Fruit fly (Drosophila melanogaster) whole organism, embryonic: ENCODE results near the gene Bem46.

Experiments
- CG1024 ChIP-seq: fragments of 200-800 bp; sonication (Bioruptor generic); IDR thresholded peaks from 2 replicates; pipeline ENCODE4 v1.3.6; 2022; ENCODE audit warnings: missing biosample characterization, missing genetic modification characterization
- CG10321 ChIP-seq: fragments of 200-800 bp; sonication (Bioruptor generic); IDR thresholded peaks from 2 replicates; pipeline ENCODE4 v1.3.6; 2022; ENCODE audit warnings: missing biosample characterization, missing genetic modification characterization
- CG12744 ChIP-seq: fragments of 200-800 bp; sonication (Bioruptor generic); optimal IDR thresholded peaks from 2 replicates; lab custom pipeline; 2016; ENCODE audit warnings: missing biosample characterization, missing genetic modification characterization
- CG12942 ChIP-seq: fragments of 200-800 bp; sonication (Bioruptor generic); optimal IDR thresholded peaks from 3 replicates; lab custom pipeline; 2016; ENCODE audit warnings: missing biosample characterization, missing genetic modification characterization
- CG13624 ChIP-seq: fragments of 200-800 bp; sonication (Bioruptor generic); optimal IDR thresholded peaks from 2 replicates; lab custom pipeline; 2016; ENCODE audit warnings: missing biosample characterization, missing genetic modification characterization
- CG14710 ChIP-seq: fragments of 200-800 bp; sonication (Bioruptor generic); optimal IDR thresholded peaks from 3 replicates; lab custom pipeline; 2019; ENCODE audit warnings: missing biosample characterization, mild to moderate bottlenecking, missing genetic modification characterization, moderate library complexity
- CG16863 ChIP-seq: fragments of 200-800 bp; sonication (Bioruptor generic); optimal IDR thresholded peaks from 3 replicates; lab custom pipeline; 2016; ENCODE audit warnings: missing biosample characterization, missing genetic modification characterization
- CG17361 ChIP-seq: fragments of 200-800 bp; sonication (Bioruptor generic); IDR thresholded peaks from 3 replicates; pipeline ENCODE4 v1.3.6; 2022; ENCODE audit warnings: missing biosample characterization, missing genetic modification characterization
- CG18619 ChIP-seq: fragments of 200-800 bp; sonication (Bioruptor generic); optimal IDR thresholded peaks from 3 replicates; lab custom pipeline; 2017; ENCODE audit warnings: missing biosample characterization, mild to moderate bottlenecking, missing genetic modification characterization
- CG18764 ChIP-seq: fragments of 200-800 bp; sonication (Bioruptor generic); optimal IDR thresholded peaks from 3 replicates; lab custom pipeline; 2016; ENCODE audit warnings: missing biosample characterization, missing genetic modification characterization
- CG3163 ChIP-seq: fragments of 200-800 bp; sonication (Bioruptor generic); optimal IDR thresholded peaks from 3 replicates; lab custom pipeline; 2016; ENCODE audit warnings: missing biosample characterization, missing genetic modification characterization
- CG32767 ChIP-seq: fragments of 200-800 bp; sonication (Bioruptor generic); IDR thresholded peaks from 2 replicates; pipeline ENCODE4 v1.3.6; 2022; ENCODE audit warnings: missing biosample characterization, missing genetic modification characterization
- CG3847 ChIP-seq: fragments of 200-800 bp; sonication (Bioruptor generic); IDR thresholded peaks from 2 replicates; pipeline ENCODE4 v1.3.6; 2022; ENCODE audit warnings: missing biosample characterization, missing genetic modification characterization
- CG4360 ChIP-seq: fragments of 200-800 bp; sonication (Bioruptor generic); IDR thresholded peaks from 2 replicates; pipeline ENCODE4 v1.3.6; 2022; ENCODE audit warnings: missing biosample characterization, missing genetic modification characterization
- CG6254 ChIP-seq: fragments of 200-800 bp; sonication (Bioruptor generic); optimal IDR thresholded peaks from 3 replicates; lab custom pipeline; 2017; ENCODE audit warnings: mild to moderate bottlenecking, missing biosample characterization, missing genetic modification reagents, missing genetic modification characterization
- CG8388 ChIP-seq: fragments of 200-800 bp; sonication (Bioruptor generic); optimal IDR thresholded peaks from 2 replicates; lab custom pipeline; 2019; ENCODE audit warnings: missing biosample characterization, mild to moderate bottlenecking, missing genetic modification characterization, moderate library complexity
- CG9437 ChIP-seq: fragments of 200-800 bp; sonication (Bioruptor generic); optimal IDR thresholded peaks from 2 replicates; lab custom pipeline; 2018; ENCODE audit warnings: missing biosample characterization, mild to moderate bottlenecking, missing genetic modification characterization
- CG9727 ChIP-seq: fragments of 200-800 bp; sonication (Bioruptor generic); optimal IDR thresholded peaks from 3 replicates; lab custom pipeline; 2017; ENCODE audit warnings: missing biosample characterization, mild to moderate bottlenecking, missing genetic modification characterization
- H15 ChIP-seq: fragments of 200-800 bp; sonication (Bioruptor generic); IDR thresholded peaks from 3 replicates; pipeline ENCODE4 v1.3.6; 2022; ENCODE audit warnings: missing biosample characterization, missing genetic modification characterization
- HLHmδ ChIP-seq: fragments of 200-800 bp; sonication (Bioruptor generic); optimal IDR thresholded peaks from 2 replicates; lab custom pipeline; 2018; ENCODE audit warnings: missing biosample characterization, mild to moderate bottlenecking, missing genetic modification characterization, moderate library complexity
- MESR4 ChIP-seq: fragments of 200-800 bp; sonication (Bioruptor generic); optimal IDR thresholded peaks from 2 replicates; lab custom pipeline; 2018; ENCODE audit warnings: missing biosample characterization, mild to moderate bottlenecking, missing genetic modification characterization, moderate library complexity
- Rfx ChIP-seq: fragments of 200-800 bp; sonication (Bioruptor generic); IDR thresholded peaks from 2 replicates; pipeline ENCODE4 v1.3.6; 2022; ENCODE audit warnings: missing biosample characterization, missing genetic modification characterization
- Six4 ChIP-seq: fragments of 200-800 bp; sonication (Bioruptor generic); optimal IDR thresholded peaks from 2 replicates; lab custom pipeline; 2016; ENCODE audit warnings: missing biosample characterization, missing genetic modification characterization
- Sox102F ChIP-seq: fragments of 200-800 bp; sonication (Bioruptor generic); optimal IDR thresholded peaks from 2 replicates; lab custom pipeline; 2018; ENCODE audit warnings: missing biosample characterization, mild to moderate bottlenecking, missing genetic modification characterization, moderate library complexity
- Tbp ChIP-seq: fragments of >200 bp; optimal IDR thresholded peaks from 2 replicates; lab custom pipeline; 2018; ENCODE audit warnings: missing biosample characterization, missing genetic modification characterization
- Usf ChIP-seq: fragments of 200-800 bp; sonication (Bioruptor generic); optimal IDR thresholded peaks from 2 replicates; lab custom pipeline; 2017; ENCODE audit warnings: missing genotype, missing biosample characterization, missing genetic modification characterization
- YL-1 ChIP-seq: fragments of 200-800 bp; sonication (Bioruptor generic); optimal IDR thresholded peaks from 3 replicates; lab custom pipeline; 2017; ENCODE audit warnings: missing biosample characterization, mild to moderate bottlenecking, missing genetic modification characterization
- az2 ChIP-seq: fragments of 200-800 bp; sonication (Bioruptor generic); optimal IDR thresholded peaks from 3 replicates; lab custom pipeline; 2016; ENCODE audit warnings: missing biosample characterization, missing genetic modification characterization
- bowl ChIP-seq: fragments of 200-800 bp; sonication (Bioruptor generic); IDR thresholded peaks from 2 replicates; pipeline ENCODE4 v1.3.6; 2022; ENCODE audit warnings: missing biosample characterization, missing genetic modification characterization
- da ChIP-seq: fragments of 200-800 bp; sonication (Bioruptor generic); optimal IDR thresholded peaks from 2 replicates; lab custom pipeline; 2016; ENCODE audit warnings: missing biosample characterization, missing genetic modification characterization
- esg ChIP-seq: fragments of 200-800 bp; sonication (Bioruptor generic); conservative IDR thresholded peaks from 2 replicates; pipeline ENCODE4 v1.3.6; 2022; ENCODE audit warnings: missing biosample characterization, missing genetic modification characterization
- hb ChIP-seq: fragments of 200-800 bp; sonication (Bioruptor generic); IDR thresholded peaks from 3 replicates; pipeline ENCODE4 v1.3.6; 2022; ENCODE audit warnings: missing biosample characterization, missing genetic modification characterization; ENCODE audit not compliant: partially characterized antibody
- hth ChIP-seq: fragments of >200 bp; optimal IDR thresholded peaks from 2 replicates; lab custom pipeline; 2017; ENCODE audit warnings: inconsistent platforms
- insv ChIP-seq, 2 experiments: fragments of 200-800 bp; sonication (Bioruptor generic); optimal IDR thresholded peaks; 3 replicates each; lab custom pipeline; 2016 to 2018; ENCODE audit warnings: missing biosample characterization in 2 of 2, missing genetic modification characterization in 2 of 2
- jing ChIP-seq: fragments of 200-800 bp; sonication (Bioruptor generic); optimal IDR thresholded peaks from 2 replicates; lab custom pipeline; 2018; ENCODE audit warnings: missing biosample characterization, mild to moderate bottlenecking, missing genetic modification characterization
- jumu ChIP-seq: fragments of 200-800 bp; sonication (Bioruptor generic); optimal IDR thresholded peaks from 3 replicates; lab custom pipeline; 2016; ENCODE audit warnings: missing biosample characterization, missing genetic modification characterization
- kah ChIP-seq: fragments of 200-800 bp; sonication (Bioruptor generic); optimal IDR thresholded peaks from 2 replicates; lab custom pipeline; 2018; ENCODE audit warnings: missing biosample characterization, mild to moderate bottlenecking, missing genetic modification characterization
- oc ChIP-seq: fragments of 200-800 bp; sonication (Bioruptor generic); optimal IDR thresholded peaks from 2 replicates; lab custom pipeline; 2018; ENCODE audit warnings: missing biosample characterization, mild to moderate bottlenecking, missing genetic modification characterization, moderate library complexity
- onecut ChIP-seq: fragments of 200-800 bp; sonication (Bioruptor generic); IDR thresholded peaks from 2 replicates; pipeline ENCODE4 v1.3.6; 2022; ENCODE audit warnings: missing biosample characterization, missing genetic modification characterization
- ranshi ChIP-seq: fragments of 200-800 bp; sonication (Bioruptor generic); IDR thresholded peaks from 2 replicates; pipeline ENCODE4 v1.3.6; 2022; ENCODE audit warnings: missing biosample characterization, missing genetic modification characterization
- run ChIP-seq: fragments of 200-800 bp; sonication (Bioruptor generic); optimal IDR thresholded peaks from 3 replicates; lab custom pipeline; 2018; ENCODE audit warnings: missing biosample characterization, mild to moderate bottlenecking, missing genetic modification characterization
- sqz ChIP-seq: fragments of 200-800 bp; sonication (Bioruptor generic); optimal IDR thresholded peaks from 3 replicates; lab custom pipeline; 2018; ENCODE audit warnings: missing biosample characterization, mild to moderate bottlenecking, missing genetic modification characterization
- toy ChIP-seq: fragments of 200-800 bp; sonication (Bioruptor generic); IDR thresholded peaks from 2 replicates; pipeline ENCODE4 v1.3.6; 2022; ENCODE audit warnings: missing biosample characterization, missing genetic modification characterization
- vvl ChIP-seq: fragments of 200-800 bp; sonication (Bioruptor generic); IDR thresholded peaks from 2 replicates; pipeline ENCODE4 v1.3.6; 2022; ENCODE audit warnings: missing biosample characterization, missing genetic modification characterization

The Bem46 gene

DNA sequence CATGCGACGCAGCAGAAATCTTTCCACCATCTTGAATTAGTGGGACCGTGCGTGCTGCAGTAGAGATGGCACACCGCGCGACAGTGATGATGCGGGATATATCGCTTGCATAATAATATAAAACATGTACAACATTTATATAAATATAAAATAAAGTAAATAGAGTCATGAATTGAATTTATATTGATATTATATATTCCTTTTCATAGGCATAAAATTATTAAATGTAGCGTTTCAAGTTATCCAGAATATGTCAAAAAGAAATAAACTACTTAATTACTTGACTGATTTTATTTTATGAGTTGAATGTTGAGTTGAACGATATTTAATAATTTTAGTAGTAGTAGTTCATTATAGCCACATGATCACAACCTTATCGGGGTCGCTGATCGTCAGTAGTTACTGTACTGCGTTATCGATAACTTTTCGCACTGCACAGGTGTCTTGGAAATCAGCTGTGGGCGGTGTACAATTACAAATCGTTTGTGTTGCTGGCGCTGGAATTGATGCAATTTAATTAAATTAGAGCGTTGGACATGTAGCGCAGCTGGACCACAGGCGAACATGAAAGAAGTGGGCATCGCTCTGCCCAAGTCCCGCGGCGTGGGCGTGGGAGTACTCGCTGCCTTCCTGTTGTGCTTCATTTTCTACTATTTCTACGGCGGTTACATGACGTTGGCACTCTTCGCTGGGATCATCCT is at the start of gene Bem46, which contains the start of gene Chd1 (continued):
- TF ChIP-seq Six4 (GFP tag; lab: Kevin White, UChicago), result peak; percentile 88
- peak; percentile 86 for TF ChIP-seq CG3847 (GFP tag; lab: Robert Waterston, UW)
- TF ChIP-seq hth (lab: Kevin White, UChicago), result no peak
- no peak for TF ChIP-seq Sox102F (GFP tag; lab: Kevin White, UChicago)
- TF ChIP-seq esg (GFP tag; lab: Robert Waterston, UW), result peak; percentile 87
- TF ChIP-seq onecut, result peak; percentile 61
- 0 out of 2 replicates have a peak, but pooled peaks have one; percentile 7 for TF ChIP-seq CG1024 (GFP tag; lab: Robert Waterston, UW)
- no peak for TF ChIP-seq jing (GFP tag; lab: Kevin White, UChicago)
- peak; percentile 33; the same call in 1 of the 2 replicates for TF ChIP-seq CG10321
- peak; percentile 26 for TF ChIP-seq run (tag; lab: Kevin White, UChicago)
- TF ChIP-seq CG3163 (GFP tag; lab: Kevin White, UChicago), result peak; percentile 56
- peak; percentile 83 for TF ChIP-seq CG9437 (GFP tag; lab: Kevin White, UChicago)
- TF ChIP-seq HLHmδ (GFP tag; lab: Kevin White, UChicago), result no peak
- peak; percentile 88 for TF ChIP-seq az2 (GFP tag; lab: Kevin White, UChicago)
- no peak for TF ChIP-seq hb (GFP tag; lab: Robert Waterston, UW)
- TF ChIP-seq insv (GFP tag; optimal IDR thresholded peaks at IDR 0.05; lab: Kevin White, UChicago), result peak in 1 of 2 experiments; percentile 54
- TF ChIP-seq vvl (GFP tag; lab: Robert Waterston, UW), result peak; percentile 84
- TF ChIP-seq Tbp (GFP tag; lab: Kevin White, UChicago), result no peak
- TF ChIP-seq da (GFP tag; lab: Kevin White, UChicago), result no peak
- peak; percentile 88 for TF ChIP-seq CG12942
- peak; percentile 52 for TF ChIP-seq oc
- no peak for TF ChIP-seq bowl (GFP tag; lab: Robert Waterston, UW)
- peak; percentile 84 for TF ChIP-seq Usf (GFP tag; lab: Kevin White, UChicago)
- TF ChIP-seq CG18764 (GFP tag; lab: Kevin White, UChicago), result peak; percentile 75
- TF ChIP-seq YL-1 (GFP tag; lab: Kevin White, UChicago), result peak; percentile 90
- peak; percentile 50 for TF ChIP-seq CG16863 (GFP tag; lab: Kevin White, UChicago)
- peak; percentile 96 for TF ChIP-seq kah (GFP tag; lab: Kevin White, UChicago)
- peak; percentile 63 for TF ChIP-seq CG13624
- TF ChIP-seq CG17361 (GFP tag; lab: Robert Waterston, UW), result peak; percentile 96
- TF ChIP-seq ranshi (GFP tag; lab: Robert Waterston, UW), result peak; percentile 83; the same call in 1 of the 2 replicates
- TF ChIP-seq sqz, result no peak
- TF ChIP-seq MESR4 (GFP tag; lab: Kevin White, UChicago), result peak; percentile 10
- TF ChIP-seq CG12744, result peak; percentile 63
- TF ChIP-seq CG9727 (GFP tag; lab: Kevin White, UChicago), result peak; percentile 90
- TF ChIP-seq toy (GFP tag; lab: Robert Waterston, UW), result no peak
- TF ChIP-seq CG8388 (GFP tag; lab: Kevin White, UChicago), result peak; percentile 91
- TF ChIP-seq CG4360 (GFP tag; lab: Robert Waterston, UW), result 0 out of 2 replicates have a peak, but pooled peaks have one; percentile 36
- peak; percentile 69 for TF ChIP-seq jumu
- peak; percentile 88 for TF ChIP-seq CG18619 (GFP tag; lab: Kevin White, UChicago)
- peak; percentile 84 for TF ChIP-seq Rfx (GFP tag; lab: Robert Waterston, UW)
- peak; percentile 91 for TF ChIP-seq CG14710 (tag; lab: Kevin White, UChicago)
- TF ChIP-seq CG32767 (GFP tag; lab: Robert Waterston, UW), result peak; percentile 54; the same call in 1 of the 2 replicates
- peak; percentile 53 for TF ChIP-seq CG6254
- peak; percentile 80 for TF ChIP-seq H15 (GFP tag; lab: Robert Waterston, UW)
